Fruit fly (Drosophila melanogaster) whole organism, prepupa: ENCODE results near the gene Hr4.

ENCODE experiments used
- Blimp-1 ChIP-seq: fragments of 200-800 bp; sonication (Bioruptor generic); optimal IDR thresholded peaks from 3 replicates; lab custom pipeline; 2017; ENCODE audit warnings: missing biosample characterization, missing genetic modification characterization, mild to moderate bottlenecking, moderate library complexity, missing genetic modification reagents
- CG10631 ChIP-seq: fragments of 200-800 bp; sonication (Bioruptor generic); optimal IDR thresholded peaks from 2 replicates; lab custom pipeline; 2016; ENCODE audit warnings: missing biosample characterization, missing genetic modification characterization
- CG10669 ChIP-seq: fragments of 200-800 bp; sonication (Bioruptor generic); optimal IDR thresholded peaks from 3 replicates; lab custom pipeline; 2018; ENCODE audit warnings: missing biosample characterization, mild to moderate bottlenecking, missing genetic modification characterization, moderate library complexity
- CG11762 ChIP-seq: fragments of 200-800 bp; sonication (Bioruptor generic); optimal IDR thresholded peaks from 3 replicates; lab custom pipeline; 2016; ENCODE audit warnings: missing biosample characterization, missing genetic modification characterization; ENCODE audit not compliant: insufficient read depth
- CG15336 ChIP-seq: fragments of 200-800 bp; sonication (Bioruptor generic); IDR thresholded peaks from 2 replicates; pipeline ENCODE4 v1.3.6; 2022; ENCODE audit warnings: missing biosample characterization, missing genetic modification characterization
- CG1621 ChIP-seq: fragments of 200-800 bp; sonication (Bioruptor generic); optimal IDR thresholded peaks from 3 replicates; lab custom pipeline; 2018; ENCODE audit warnings: missing biosample characterization, mild to moderate bottlenecking, missing genetic modification characterization
- CG16779 ChIP-seq: fragments of 200-800 bp; sonication (Bioruptor generic); optimal IDR thresholded peaks from 3 replicates; lab custom pipeline; 2017; ENCODE audit warnings: missing biosample characterization, mild to moderate bottlenecking, missing genetic modification characterization
- CG3032 ChIP-seq: fragments of 200-800 bp; optimal IDR thresholded peaks from 2 replicates; lab custom pipeline; 2019; ENCODE audit warnings: missing biosample characterization, mild to moderate bottlenecking, missing genetic modification characterization, moderate library complexity
- CG34406 ChIP-seq: fragments of 200-800 bp; sonication (Bioruptor generic); optimal IDR thresholded peaks from 3 replicates; lab custom pipeline; 2016; ENCODE audit warnings: missing biosample characterization, missing genetic modification characterization
- CG3919 ChIP-seq: fragments of 200-800 bp; sonication (Bioruptor generic); optimal IDR thresholded peaks from 3 replicates; lab custom pipeline; 2016; ENCODE audit warnings: missing biosample characterization, missing genetic modification characterization
- CG6163 ChIP-seq: fragments of 200-800 bp; sonication (Bioruptor generic); IDR thresholded peaks from 3 replicates; pipeline ENCODE4 v1.3.6; 2022; ENCODE audit warnings: missing biosample characterization, missing genetic modification characterization
- CG6808 ChIP-seq: fragments of 200-800 bp; sonication (Bioruptor generic); optimal IDR thresholded peaks from 3 replicates; lab custom pipeline; 2017; ENCODE audit warnings: missing biosample characterization, missing genetic modification characterization, mild to moderate bottlenecking, moderate library complexity, missing genetic modification reagents
- CG6854 ChIP-seq: fragments of 200-800 bp; sonication (Bioruptor generic); optimal IDR thresholded peaks from 2 replicates; lab custom pipeline; 2017; ENCODE audit warnings: missing biosample characterization, mild to moderate bottlenecking, missing genetic modification characterization
- CG7368 ChIP-seq: fragments of 200-800 bp; sonication (Bioruptor generic); optimal IDR thresholded peaks from 3 replicates; lab custom pipeline; 2016; ENCODE audit warnings: missing biosample characterization, missing genetic modification characterization
- CG8119 ChIP-seq: fragments of 200-800 bp; sonication (Bioruptor generic); IDR thresholded peaks from 3 replicates; pipeline ENCODE4 v1.3.6; 2022; ENCODE audit warnings: missing biosample characterization, missing genetic modification characterization
- CG8319 ChIP-seq: fragments of 200-800 bp; sonication (Bioruptor generic); optimal IDR thresholded peaks from 3 replicates; lab custom pipeline; 2016; ENCODE audit warnings: missing biosample characterization, missing genetic modification characterization
- Eip75B ChIP-seq: fragments of 200-800 bp; sonication (Bioruptor generic); optimal IDR thresholded peaks from 3 replicates; lab custom pipeline; 2016; ENCODE audit warnings: missing biosample characterization, missing genetic modification characterization
- Eip93F ChIP-seq: fragments of 200-800 bp; sonication (Bioruptor generic); optimal IDR thresholded peaks from 2 replicates; lab custom pipeline; 2016; ENCODE audit warnings: missing biosample characterization, mild to moderate bottlenecking, missing genetic modification characterization
- Ets96B ChIP-seq: fragments of 200-800 bp; optimal IDR thresholded peaks from 2 replicates; lab custom pipeline; 2019; ENCODE audit warnings: missing biosample characterization, mild to moderate bottlenecking, missing genetic modification characterization, moderate library complexity
- Gug ChIP-seq: fragments of 200-800 bp; sonication (Bioruptor generic); IDR thresholded peaks from 2 replicates; pipeline ENCODE4 v1.3.6; 2022; ENCODE audit warnings: missing biosample characterization, missing genetic modification characterization
- Hr38 ChIP-seq: sonication (Bioruptor generic); optimal IDR thresholded peaks from 2 replicates; lab custom pipeline; 2016; ENCODE audit warnings: missing biosample characterization, missing genetic modification characterization
- Hr4 ChIP-seq: fragments of 200-800 bp; sonication (Bioruptor generic); optimal IDR thresholded peaks from 3 replicates; lab custom pipeline; 2016; ENCODE audit warnings: missing biosample characterization, missing genetic modification characterization
- Met ChIP-seq: fragments of 200-800 bp; sonication (Bioruptor generic); optimal IDR thresholded peaks from 3 replicates; lab custom pipeline; 2016; ENCODE audit warnings: missing biosample characterization, missing genetic modification characterization
- OdsH ChIP-seq: fragments of 200-800 bp; sonication (Bioruptor generic); optimal IDR thresholded peaks from 3 replicates; lab custom pipeline; 2016; ENCODE audit warnings: missing biosample characterization, missing genetic modification characterization
- Smox ChIP-seq: fragments of 200-800 bp; sonication (Bioruptor generic); optimal IDR thresholded peaks from 3 replicates; lab custom pipeline; 2016; ENCODE audit warnings: missing biosample characterization, missing genetic modification characterization
- Sox15 ChIP-seq: fragments of 200-800 bp; sonication (Bioruptor generic); optimal IDR thresholded peaks from 3 replicates; lab custom pipeline; 2016; ENCODE audit warnings: missing biosample characterization, missing genetic modification characterization
- acj6 ChIP-seq: fragments of 200-800 bp; sonication (Bioruptor generic); optimal IDR thresholded peaks from 3 replicates; lab custom pipeline; 2016; ENCODE audit warnings: missing biosample characterization, missing genetic modification characterization
- cyc ChIP-seq: fragments of 200-800 bp; sonication (Bioruptor generic); optimal IDR thresholded peaks from 3 replicates; lab custom pipeline; 2016; ENCODE audit warnings: missing biosample characterization, missing genetic modification characterization
- dac ChIP-seq: fragments of 200-800 bp; sonication (Bioruptor generic); optimal IDR thresholded peaks from 2 replicates; lab custom pipeline; 2017; ENCODE audit warnings: missing biosample characterization, mild to moderate bottlenecking, missing genetic modification characterization
- dsx ChIP-seq: fragments of 200-800 bp; optimal IDR thresholded peaks from 3 replicates; lab custom pipeline; 2019; ENCODE audit warnings: missing biosample characterization, mild to moderate bottlenecking, missing genetic modification characterization, moderate library complexity; ENCODE audit not compliant: poor library complexity, severe bottlenecking
- eg ChIP-seq: fragments of 200-800 bp; sonication (Bioruptor generic); IDR thresholded peaks from 3 replicates; pipeline ENCODE4 v1.3.6; 2022; ENCODE audit warnings: missing biosample characterization, missing genetic modification characterization
- esn ChIP-seq: fragments of 200-800 bp; sonication (Bioruptor generic); optimal IDR thresholded peaks from 2 replicates; lab custom pipeline; 2016; ENCODE audit warnings: missing biosample characterization, mild to moderate bottlenecking, missing genetic modification characterization, moderate library complexity
- fd59A ChIP-seq: fragments of 200-800 bp; sonication (Bioruptor generic); optimal IDR thresholded peaks from 2 replicates; lab custom pipeline; 2017; ENCODE audit warnings: missing biosample characterization, mild to moderate bottlenecking, missing genetic modification characterization, missing genetic modification reagents
- fd85E ChIP-seq: fragments of 200-800 bp; sonication (Bioruptor generic); optimal IDR thresholded peaks from 3 replicates; lab custom pipeline; 2016; ENCODE audit warnings: missing biosample characterization, missing genetic modification characterization
- fkh ChIP-seq: fragments of 200-800 bp; sonication (Bioruptor generic); optimal IDR thresholded peaks from 3 replicates; lab custom pipeline; 2017; ENCODE audit warnings: missing biosample characterization, mild to moderate bottlenecking, missing genetic modification characterization, moderate library complexity
- lz ChIP-seq: fragments of 200-800 bp; sonication (Bioruptor generic); optimal IDR thresholded peaks from 3 replicates; lab custom pipeline; 2016; ENCODE audit warnings: missing biosample characterization, missing genetic modification characterization
- pdm3 ChIP-seq: fragments of 200-800 bp; sonication (Bioruptor generic); optimal IDR thresholded peaks from 3 replicates; lab custom pipeline; 2016; ENCODE audit warnings: missing biosample characterization, missing genetic modification characterization
- salr ChIP-seq, 2 experiments: fragments of 200-800 bp; sonication (Bioruptor generic); optimal IDR thresholded peaks; 3 replicates each; lab custom pipeline; 2016 to 2018; ENCODE audit warnings: missing biosample characterization in 2 of 2, missing genetic modification characterization in 2 of 2, mild to moderate bottlenecking in 1 of 2
- svp ChIP-seq: fragments of 200-800 bp; sonication (Bioruptor generic); peaks from one replicate; lab custom pipeline; 2016; ENCODE audit warnings: missing biosample characterization, missing genetic modification characterization
- topi ChIP-seq: fragments of 200-800 bp; sonication (Bioruptor generic); optimal IDR thresholded peaks from 3 replicates; lab custom pipeline; 2016; ENCODE audit warnings: missing biosample characterization, missing genetic modification characterization
- vri ChIP-seq: fragments of 200-800 bp; sonication (Bioruptor generic); optimal IDR thresholded peaks from 3 replicates; lab custom pipeline; 2016; ENCODE audit warnings: missing biosample characterization, mild to moderate bottlenecking, missing genetic modification characterization

Hr4 gene

DNA sequence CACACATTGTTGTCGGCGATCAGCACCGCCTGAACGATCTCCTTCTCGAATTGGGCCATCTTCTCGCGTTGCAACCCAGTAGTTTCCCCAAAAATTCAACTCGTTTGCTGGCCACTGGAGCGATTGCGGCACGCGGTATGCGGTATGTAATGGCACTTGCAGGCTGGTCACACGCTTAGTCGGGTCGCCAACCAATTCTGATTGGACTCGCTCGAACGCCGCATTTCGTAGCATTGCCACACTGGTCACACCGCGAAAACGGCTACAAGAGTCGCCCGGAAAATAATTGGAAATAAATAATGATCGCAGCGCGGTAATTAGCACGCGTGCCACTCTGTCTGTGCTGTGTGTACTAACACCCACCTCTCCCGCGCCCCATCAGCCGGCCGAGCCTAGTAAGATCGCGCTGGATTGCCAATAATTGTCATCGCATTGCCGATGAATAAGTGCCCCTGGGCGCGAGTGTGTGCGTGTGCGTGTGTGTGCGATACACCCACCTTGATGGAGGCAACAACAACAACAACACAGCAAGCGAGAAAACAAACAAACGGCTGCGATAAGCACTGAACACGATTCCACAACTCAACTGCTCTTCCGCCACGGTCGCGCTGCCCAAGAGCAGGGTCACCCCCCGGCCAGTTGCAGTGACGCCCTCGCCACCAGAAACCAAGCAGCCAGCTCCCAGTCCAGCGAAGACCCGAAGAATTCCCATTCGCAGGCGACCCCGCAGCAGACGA is 18.8 kb upstream of the Hr4 start, which contains the start of the genes eIF2Bepsilon and Ocrl:
Gene eIF2Bepsilon (minus strand): TSS at position 110 of the 737 bp plus-strand sequence.
Gene Ocrl (plus strand): TSS at position 217 of the 737 bp plus-strand sequence.
- TF ChIP-seq fkh (GFP tag; lab: Kevin White, UChicago): peak; percentile 88
- TF ChIP-seq svp: peak; percentile 88
- TF ChIP-seq vri (GFP tag; lab: Kevin White, UChicago): no peak
- 0 out of 3 replicates have a peak, but pooled peaks have one; percentile 5 for TF ChIP-seq CG6163 (GFP tag; lab: Robert Waterston, UW)
- TF ChIP-seq CG1621 (tag; lab: Kevin White, UChicago): peak; percentile 57
- no peak for TF ChIP-seq lz (GFP tag; lab: Kevin White, UChicago)

DNA sequence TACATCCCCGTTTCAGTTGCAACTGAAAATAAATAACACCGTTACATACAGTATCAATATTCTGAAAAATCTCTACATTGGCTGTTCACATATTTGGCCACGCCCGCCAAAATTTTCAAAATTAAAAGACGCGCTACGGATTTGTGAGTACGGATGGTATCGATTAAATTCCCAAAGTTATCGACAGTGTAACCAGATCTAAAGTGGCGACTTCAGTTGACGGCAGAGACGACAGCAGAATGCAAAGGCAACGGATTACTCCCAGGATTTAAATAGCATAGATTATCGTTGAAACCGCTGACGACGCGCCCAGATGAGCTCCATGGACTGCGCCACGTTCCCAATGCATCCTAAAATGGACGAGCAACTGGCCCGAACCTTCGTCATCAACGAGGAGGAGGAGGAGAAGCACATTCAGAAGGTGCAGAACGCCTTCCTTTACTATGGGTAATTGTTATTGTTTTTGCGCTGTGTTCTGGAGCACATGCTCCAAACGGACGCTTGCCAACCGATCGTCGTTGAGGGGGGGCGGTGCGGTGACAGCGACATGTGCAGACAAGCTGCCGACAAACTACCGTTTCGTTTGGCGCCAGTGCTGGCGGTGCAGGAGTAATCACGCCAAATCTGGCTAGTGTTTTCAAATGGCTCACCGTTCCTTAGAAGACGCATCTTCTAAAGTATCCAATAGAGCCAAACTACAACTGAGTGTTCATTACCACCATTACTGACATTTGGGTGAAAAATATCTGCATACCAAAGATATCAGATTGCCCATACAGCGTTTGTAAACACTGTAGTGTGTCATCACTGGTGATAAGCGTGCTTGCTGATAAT is 14.1 kb upstream of the Hr4 start, which contains the start of gene CG11596:
Gene CG11596 (plus strand): TSS at position 211 of the 834 bp plus-strand sequence.
- peak; percentile 89 for TF ChIP-seq CG1621 (tag; lab: Kevin White, UChicago)
- peak; percentile 16 for TF ChIP-seq esn (GFP tag; lab: Kevin White, UChicago)
- TF ChIP-seq svp: peak; percentile 62
- 0 out of 3 replicates have a peak, but pooled peaks have one; percentile 23 for TF ChIP-seq eg (GFP tag; lab: Robert Waterston, UW)
- peak; percentile 58 for TF ChIP-seq fkh (GFP tag; lab: Kevin White, UChicago)
- peak; percentile 34 for TF ChIP-seq dsx
- no peak for TF ChIP-seq Hr4 (GFP tag; lab: Kevin White, UChicago)
- TF ChIP-seq Blimp-1 (GFP tag; lab: Kevin White, UChicago): no peak

DNA sequence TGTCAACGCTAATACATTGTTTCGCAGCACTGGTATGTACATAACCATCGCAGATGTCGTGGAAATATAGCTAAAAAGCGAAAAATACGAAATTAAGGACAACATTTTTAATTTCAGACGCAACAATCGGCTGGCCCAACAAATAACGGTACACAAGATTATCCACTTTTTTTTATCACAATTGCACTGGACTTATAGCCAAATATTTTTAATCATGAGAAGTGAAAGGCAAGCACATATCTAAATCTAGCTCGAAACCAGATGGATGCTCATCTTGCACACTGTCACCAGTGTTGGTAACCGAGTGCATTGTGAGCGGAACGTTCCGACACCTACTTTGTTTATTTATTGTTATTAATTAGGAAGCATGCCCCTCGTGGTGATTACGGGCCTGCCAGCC is 1.7 kb upstream of the Hr4 start, which contains the start of the genes CG3857 and CG3587:
Gene CG3857 (minus strand): TSS at position 21 of the 400 bp plus-strand sequence.
Gene CG3587 (plus strand): TSS at position 288 of the 400 bp plus-strand sequence.
- TF ChIP-seq fkh (GFP tag; lab: Kevin White, UChicago): peak; percentile 93
- peak; percentile 77 for TF ChIP-seq Hr4 (GFP tag; lab: Kevin White, UChicago)
- peak; percentile 73 for TF ChIP-seq Smox (GFP tag; lab: Kevin White, UChicago)
- peak; percentile 74 for TF ChIP-seq cyc (GFP tag; lab: Kevin White, UChicago)
- no peak for TF ChIP-seq fd85E (GFP tag; lab: Kevin White, UChicago)
- TF ChIP-seq topi: peak; percentile 81
- peak; percentile 50 for TF ChIP-seq CG1621 (tag; lab: Kevin White, UChicago)
- peak; percentile 9 for TF ChIP-seq CG16779 (tag; lab: Kevin White, UChicago)
- TF ChIP-seq CG11762 (GFP tag; lab: Kevin White, UChicago): peak; percentile 56
- peak; percentile 73 for TF ChIP-seq Sox15
- peak; percentile 73 for TF ChIP-seq CG10631 (GFP tag; lab: Kevin White, UChicago)
- TF ChIP-seq vri (GFP tag; lab: Kevin White, UChicago): peak; percentile 56
- TF ChIP-seq dsx: peak; percentile 91
- TF ChIP-seq salr (GFP tag; optimal IDR thresholded peaks at IDR 0.05; lab: Kevin White, UChicago): peak; percentile 55 to 65
- TF ChIP-seq CG3919: peak; percentile 68
- TF ChIP-seq CG6854 (GFP tag; lab: Kevin White, UChicago): no peak
- peak; percentile 36 for TF ChIP-seq CG6808 (GFP tag; lab: Kevin White, UChicago)
- TF ChIP-seq CG34406 (GFP tag; lab: Kevin White, UChicago): peak; percentile 59
- TF ChIP-seq dac: peak; percentile 60
- TF ChIP-seq Gug (GFP tag; lab: Robert Waterston, UW): peak; percentile 45; the same call in 1 of the 2 replicates
- peak; percentile 57 for TF ChIP-seq fd59A
- TF ChIP-seq CG3032 (tag; lab: Kevin White, UChicago): peak; percentile 71
- TF ChIP-seq OdsH (GFP tag; lab: Kevin White, UChicago): peak; percentile 82
- TF ChIP-seq svp: peak; percentile 85
- peak; percentile 14 for TF ChIP-seq Hr38 (GFP tag; lab: Kevin White, UChicago)
- TF ChIP-seq Blimp-1 (GFP tag; lab: Kevin White, UChicago): peak; percentile 38
- TF ChIP-seq Met (GFP tag; lab: Kevin White, UChicago): peak; percentile 80
- TF ChIP-seq CG8319 (GFP tag; lab: Kevin White, UChicago): peak; percentile 66
- peak; percentile 75 for TF ChIP-seq Eip75B (GFP tag; lab: Kevin White, UChicago)
- peak; percentile 60 for TF ChIP-seq CG10669 (GFP tag; lab: Kevin White, UChicago)
- TF ChIP-seq CG15336 (GFP tag; lab: Robert Waterston, UW): peak; percentile 65
- TF ChIP-seq lz (GFP tag; lab: Kevin White, UChicago): peak; percentile 85
- peak; percentile 74 for TF ChIP-seq acj6 (GFP tag; lab: Kevin White, UChicago)
- peak; percentile 65 for TF ChIP-seq Ets96B (tag; lab: Kevin White, UChicago)
- no peak for TF ChIP-seq Eip93F (GFP tag; lab: Kevin White, UChicago)
- TF ChIP-seq CG7368 (GFP tag; lab: Kevin White, UChicago): peak; percentile 68
- peak; percentile 79 for TF ChIP-seq pdm3
- peak; percentile 35; the same call in 1 of the 3 replicates for TF ChIP-seq CG6163 (GFP tag; lab: Robert Waterston, UW)
- peak; percentile 48 for TF ChIP-seq CG8119 (GFP tag; lab: Robert Waterston, UW)
